Fruit fly (Drosophila melanogaster) whole organism, prepupa: ENCODE results near the gene Gmd.
A peak's percentile ranks its signal among the peaks of the same experiment; 100 is the strongest.

Source experiments
- Blimp-1 ChIP-seq: fragments of 200-800 bp; sonication (Bioruptor generic); optimal IDR thresholded peaks from 3 replicates; lab custom pipeline; 2017; ENCODE audit warnings: missing biosample characterization, missing genetic modification characterization, mild to moderate bottlenecking, moderate library complexity, missing genetic modification reagents
- CG15336 ChIP-seq: fragments of 200-800 bp; sonication (Bioruptor generic); IDR thresholded peaks from 2 replicates; pipeline ENCODE4 v1.3.6; 2022; ENCODE audit warnings: missing biosample characterization, missing genetic modification characterization
- CG6808 ChIP-seq: fragments of 200-800 bp; sonication (Bioruptor generic); optimal IDR thresholded peaks from 3 replicates; lab custom pipeline; 2017; ENCODE audit warnings: missing biosample characterization, missing genetic modification characterization, mild to moderate bottlenecking, moderate library complexity, missing genetic modification reagents
- CG6854 ChIP-seq: fragments of 200-800 bp; sonication (Bioruptor generic); optimal IDR thresholded peaks from 2 replicates; lab custom pipeline; 2017; ENCODE audit warnings: missing biosample characterization, mild to moderate bottlenecking, missing genetic modification characterization
- CG8119 ChIP-seq: fragments of 200-800 bp; sonication (Bioruptor generic); IDR thresholded peaks from 3 replicates; pipeline ENCODE4 v1.3.6; 2022; ENCODE audit warnings: missing biosample characterization, missing genetic modification characterization
- CG9139 ChIP-seq: fragments of 200-800 bp; sonication (Bioruptor generic); optimal IDR thresholded peaks from 3 replicates; lab custom pipeline; 2017; ENCODE audit warnings: missing biosample characterization, mild to moderate bottlenecking, missing genetic modification characterization
- Lpt ChIP-seq: fragments of 200-800 bp; sonication (Bioruptor generic); optimal IDR thresholded peaks from 3 replicates; lab custom pipeline; 2016; ENCODE audit warnings: missing biosample characterization, missing genetic modification characterization
- Met ChIP-seq: fragments of 200-800 bp; sonication (Bioruptor generic); optimal IDR thresholded peaks from 3 replicates; lab custom pipeline; 2016; ENCODE audit warnings: missing biosample characterization, missing genetic modification characterization
- Sox15 ChIP-seq: fragments of 200-800 bp; sonication (Bioruptor generic); optimal IDR thresholded peaks from 3 replicates; lab custom pipeline; 2016; ENCODE audit warnings: missing biosample characterization, missing genetic modification characterization
- achi ChIP-seq: fragments of 200-800 bp; sonication (Bioruptor generic); optimal IDR thresholded peaks from 3 replicates; lab custom pipeline; 2016; ENCODE audit warnings: missing biosample characterization, missing genetic modification characterization
- pdm3 ChIP-seq: fragments of 200-800 bp; sonication (Bioruptor generic); optimal IDR thresholded peaks from 3 replicates; lab custom pipeline; 2016; ENCODE audit warnings: missing biosample characterization, missing genetic modification characterization
- topi ChIP-seq: fragments of 200-800 bp; sonication (Bioruptor generic); optimal IDR thresholded peaks from 3 replicates; lab custom pipeline; 2016; ENCODE audit warnings: missing biosample characterization, missing genetic modification characterization
- vri ChIP-seq: fragments of 200-800 bp; sonication (Bioruptor generic); optimal IDR thresholded peaks from 3 replicates; lab custom pipeline; 2016; ENCODE audit warnings: missing biosample characterization, mild to moderate bottlenecking, missing genetic modification characterization

DNA sequence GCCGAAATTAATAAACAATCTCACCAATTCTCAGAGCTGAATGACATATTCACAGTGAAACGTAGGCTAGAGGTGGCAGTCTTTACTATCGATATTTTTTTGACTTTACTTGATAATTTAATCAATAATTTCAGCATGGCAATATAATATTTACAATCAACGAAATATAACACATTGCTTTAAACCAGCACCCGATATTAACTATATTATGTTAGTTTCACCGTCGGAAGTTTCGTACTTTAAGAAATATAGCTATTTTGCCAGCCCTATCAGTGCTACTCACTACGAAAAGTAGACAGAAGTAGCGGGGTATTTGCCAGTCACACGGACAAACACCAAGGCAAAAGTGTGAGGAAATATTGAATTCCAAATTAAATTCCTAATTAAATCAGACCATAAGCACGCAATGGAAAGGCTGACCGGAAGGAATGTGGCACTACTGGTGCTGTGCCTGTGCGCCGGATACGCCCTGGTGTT is 34.0 kb upstream of the Gmd start, which contains the start of the genes CG31917, Tfb5 and SelT:
- TF ChIP-seq Blimp-1 (GFP tag; lab: Kevin White, UChicago): no peak
- no peak for TF ChIP-seq Met (GFP tag; lab: Kevin White, UChicago)
- TF ChIP-seq pdm3 (GFP tag; lab: Kevin White, UChicago): no peak
- TF ChIP-seq achi (GFP tag; lab: Kevin White, UChicago): peak; percentile 33
- TF ChIP-seq vri: no peak
- no peak for TF ChIP-seq CG15336 (GFP tag; lab: Robert Waterston, UW)
- no peak for TF ChIP-seq CG6854 (GFP tag; lab: Kevin White, UChicago)
- TF ChIP-seq CG6808 (GFP tag; lab: Kevin White, UChicago): no peak
- no peak for TF ChIP-seq CG8119
- no peak for TF ChIP-seq Lpt
- peak; percentile 31 for TF ChIP-seq Sox15 (GFP tag; lab: Kevin White, UChicago)
- TF ChIP-seq topi (GFP tag; lab: Kevin White, UChicago): peak; percentile 43
- no peak for TF ChIP-seq CG9139
